Worm (Caenorhabditis elegans): Measurements from ENCODE around the gene C14B1.2.

C14B1.2 gene

ce11 chrIII:3723726-3724125, 21.7 kb downstream of the C14B1.2 start:
- TF ChIP-seq madf-8 (GFP tag; conservative IDR thresholded peaks at IDR 0.05) = peak; percentile 60
- no peak for TF ChIP-seq B0019.2 (GFP tag; conservative IDR thresholded peaks at IDR 0.05)
- TF ChIP-seq ceh-79 (tag; optimal IDR thresholded peaks at IDR 0.05) = no peak
- peak; percentile 88 for TF ChIP-seq hsf-1 (GFP tag; IDR thresholded peaks at IDR 0.05)
- no peak for TF ChIP-seq die-1 (tag; optimal IDR thresholded peaks at IDR 0.05)
- no peak for TF ChIP-seq lsy-27 (tag; optimal IDR thresholded peaks at IDR 0.05; ENCODE audit: borderline replicate concordance, insufficient read depth)
- TF ChIP-seq tbp1 (GFP tag; optimal IDR thresholded peaks at IDR 0.05) = peak; percentile 4
- no peak for TF ChIP-seq unc-62 (GFP tag; optimal IDR thresholded peaks at IDR 0.05)
- no peak for TF ChIP-seq bed-2 (GFP tag; IDR thresholded peaks at IDR 0.05)
- TF ChIP-seq lsl-1 (GFP tag; optimal IDR thresholded peaks at IDR 0.05) = peak; percentile 45
- no peak for TF ChIP-seq ceh-91 (GFP tag; IDR thresholded peaks at IDR 0.05)
- no peak for TF ChIP-seq xnd-1 (tag; optimal IDR thresholded peaks at IDR 0.05)
- TF ChIP-seq ceh-40 (GFP tag; IDR thresholded peaks at IDR 0.05) = no peak
- no peak for TF ChIP-seq sptf-2 (GFP tag; optimal IDR thresholded peaks at IDR 0.05)
- peak; percentile 79 for TF ChIP-seq efl-1 (GFP tag; optimal IDR thresholded peaks at IDR 0.05)
- no peak for TF ChIP-seq B0261.1 (tag; optimal IDR thresholded peaks at IDR 0.05)
- TF ChIP-seq ceh-58 (GFP tag; IDR thresholded peaks at IDR 0.05) = no peak
- TF ChIP-seq pbrm-1 (GFP tag; IDR thresholded peaks at IDR 0.05) = no peak
- no peak for TF ChIP-seq ama-1 (optimal IDR thresholded peaks at IDR 0.05)
- peak in 1 of 2 experiments; percentile 12 for TF ChIP-seq ama-1 (GFP tag; optimal IDR thresholded peaks at IDR 0.05)
- no peak for TF ChIP-seq egl-18 (GFP tag; IDR thresholded peaks at IDR 0.05)
- TF ChIP-seq ztf-18 (tag; optimal IDR thresholded peaks at IDR 0.05) = no peak
- TF ChIP-seq snpc-3.4 (tag; optimal IDR thresholded peaks at IDR 0.05) = peak; percentile 65
- TF ChIP-seq Y53G8AR.9 (GFP tag; conservative IDR thresholded peaks at IDR 0.05) = no peak
- peak; percentile 61; the same call in 1 of the 2 replicates for TF ChIP-seq madf-6 (GFP tag; IDR thresholded peaks at IDR 0.05)
- peak; percentile 56 for TF ChIP-seq D2030.7 (GFP tag; IDR thresholded peaks at IDR 0.05)
- no peak for TF ChIP-seq ztf-25 (GFP tag; IDR thresholded peaks at IDR 0.05)
- TF ChIP-seq lin-54 (GFP tag; optimal IDR thresholded peaks at IDR 0.05) = peak; percentile 63
- peak; percentile 54 for TF ChIP-seq F33H1.4 (GFP tag; IDR thresholded peaks at IDR 0.05)
- no peak for TF ChIP-seq F52B5.7 (tag; optimal IDR thresholded peaks at IDR 0.05)
- TF ChIP-seq cebp-2 (GFP tag; IDR thresholded peaks at IDR 0.05) = no peak

DNA sequence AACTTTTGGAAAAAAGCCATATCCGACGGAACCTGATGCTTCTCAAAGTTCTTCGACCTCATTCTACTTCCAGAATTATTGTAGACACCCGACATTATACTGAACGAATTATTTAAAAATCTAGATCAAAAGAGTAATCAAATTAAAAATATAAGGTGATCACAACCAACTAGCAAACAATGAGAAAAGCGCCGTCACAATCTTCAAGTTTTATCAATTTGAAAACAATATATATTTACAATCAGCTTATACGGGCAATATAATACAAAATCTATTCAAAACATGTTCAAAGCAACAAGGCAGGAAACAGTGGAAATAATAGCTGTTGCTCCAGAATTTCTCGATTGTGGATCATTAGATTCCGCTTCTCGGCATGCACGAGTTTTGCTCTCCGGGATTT, 22.8 kb downstream of the C14B1.2 start, which contains the start of gene C14B1.12:
Gene C14B1.12, minus strand, starts transcription at position 101 of the 400 bp plus-strand sequence.
- TF ChIP-seq bed-2 (GFP tag; IDR thresholded peaks at IDR 0.05) (no peak), ztf-3 (GFP tag; optimal IDR thresholded peaks at IDR 0.05) (no peak), zfh-2 (GFP tag; conservative IDR thresholded peaks at IDR 0.05) (no peak), die-1 (tag; optimal IDR thresholded peaks at IDR 0.05) (no peak), ekl-4 (GFP tag; IDR thresholded peaks at IDR 0.05) (peak; percentile 60; the same call in 1 of the 2 replicates)

DNA sequence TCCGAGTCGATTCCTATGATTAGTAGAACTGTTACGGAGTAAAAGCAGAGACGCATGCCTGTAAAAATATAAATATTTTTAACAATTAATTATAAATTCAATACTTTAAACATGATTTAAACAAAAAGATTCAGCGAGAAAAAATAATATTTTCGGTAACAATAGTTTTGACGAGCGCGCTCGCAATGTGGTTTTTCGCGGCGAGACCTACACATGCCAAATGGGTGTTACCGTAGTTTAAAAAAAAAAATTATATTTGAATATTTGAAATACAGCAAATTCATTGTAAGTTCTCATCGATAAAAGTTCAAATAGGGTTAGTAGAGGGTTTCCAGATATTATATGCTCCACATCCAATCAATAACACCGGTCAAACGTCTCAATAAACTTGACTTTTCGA, 24.4 kb downstream of the C14B1.2 start, which contains the start of gene gldi-5:
Gene gldi-5, minus strand, starts transcription at position 58 of the 400 bp plus-strand sequence.
- TF ChIP-seq lsl-1 (GFP tag; optimal IDR thresholded peaks at IDR 0.05) (peak; percentile 83), athp-1 (tag; optimal IDR thresholded peaks at IDR 0.05) (no peak), lin-26 (GFP tag; IDR thresholded peaks at IDR 0.05) (no peak), F33H1.4 (GFP tag; IDR thresholded peaks at IDR 0.05) (peak; percentile 82), madf-6 (GFP tag; IDR thresholded peaks at IDR 0.05) (peak; percentile 77), ZK185.1 (tag; optimal IDR thresholded peaks at IDR 0.05; ENCODE audit: poor library complexity, severe bottlenecking) (no peak), madf-8 (GFP tag; conservative IDR thresholded peaks at IDR 0.05) (peak; percentile 46; the same call in 1 of the 2 replicates), xnd-1 (tag; optimal IDR thresholded peaks at IDR 0.05) (peak; percentile 45), dpl-1 (GFP tag; optimal IDR thresholded peaks at IDR 0.05) (peak; percentile 33), snpc-3.4 (tag; optimal IDR thresholded peaks at IDR 0.05) (peak; percentile 28), efl-1 (GFP tag; optimal IDR thresholded peaks at IDR 0.05) (peak; percentile 68), dox-1 (GFP tag; IDR thresholded peaks at IDR 0.05) (no peak), ccch-3 (GFP tag; optimal IDR thresholded peaks at IDR 0.05) (no peak), lin-54 (GFP tag; optimal IDR thresholded peaks at IDR 0.05) (peak; percentile 69), cebp-1 (GFP tag; IDR thresholded peaks at IDR 0.05) (no peak), cebp-1 (tag; optimal IDR thresholded peaks at IDR 0.05) (no peak), D2030.7 (GFP tag; IDR thresholded peaks at IDR 0.05) (0 out of 2 replicates have a peak, but pooled peaks have one; percentile 26)

Data from whole organism, young adult.